Fruit fly (Drosophila melanogaster) whole organism, prepupa: Measurements from ENCODE around the gene CG2061.
"Not testable (repeated sequence)": the region's sequence is repeated elsewhere in the genome, so short reads cannot be mapped to it uniquely, and the experiment has no call there.

Experiments
- CG11294 ChIP-seq: fragments of 200-800 bp; sonication (Bioruptor generic); IDR thresholded peaks from 2 replicates; pipeline ENCODE4 v1.3.6; 2022; ENCODE audit warnings: missing biosample characterization, missing genetic modification characterization
- CG11902 ChIP-seq: fragments of 200-800 bp; sonication (Bioruptor generic); optimal IDR thresholded peaks from 3 replicates; lab custom pipeline; 2016; ENCODE audit warnings: missing biosample characterization, missing genetic modification characterization
- CG16779 ChIP-seq: fragments of 200-800 bp; sonication (Bioruptor generic); optimal IDR thresholded peaks from 3 replicates; lab custom pipeline; 2017; ENCODE audit warnings: missing biosample characterization, mild to moderate bottlenecking, missing genetic modification characterization
- CG6808 ChIP-seq: fragments of 200-800 bp; sonication (Bioruptor generic); optimal IDR thresholded peaks from 3 replicates; lab custom pipeline; 2017; ENCODE audit warnings: missing biosample characterization, missing genetic modification characterization, mild to moderate bottlenecking, moderate library complexity, missing genetic modification reagents
- CG6854 ChIP-seq: fragments of 200-800 bp; sonication (Bioruptor generic); optimal IDR thresholded peaks from 2 replicates; lab custom pipeline; 2017; ENCODE audit warnings: missing biosample characterization, mild to moderate bottlenecking, missing genetic modification characterization
- Hr38 ChIP-seq: sonication (Bioruptor generic); optimal IDR thresholded peaks from 2 replicates; lab custom pipeline; 2016; ENCODE audit warnings: missing biosample characterization, missing genetic modification characterization
- Hr39 ChIP-seq: fragments of 200-800 bp; sonication (Bioruptor generic); optimal IDR thresholded peaks from 2 replicates; lab custom pipeline; 2016; ENCODE audit warnings: missing biosample characterization, missing genetic modification characterization
- Lpt ChIP-seq: fragments of 200-800 bp; sonication (Bioruptor generic); optimal IDR thresholded peaks from 3 replicates; lab custom pipeline; 2016; ENCODE audit warnings: missing biosample characterization, missing genetic modification characterization
- Sox14 ChIP-seq: fragments of 200-800 bp; sonication (Bioruptor generic); optimal IDR thresholded peaks from 3 replicates; lab custom pipeline; 2016; ENCODE audit warnings: missing biosample characterization, missing genetic modification characterization
- salr ChIP-seq, 2 experiments: fragments of 200-800 bp; sonication (Bioruptor generic); optimal IDR thresholded peaks; 3 replicates each; lab custom pipeline; 2016 to 2018; ENCODE audit warnings: missing biosample characterization in 2 of 2, missing genetic modification characterization in 2 of 2, mild to moderate bottlenecking in 1 of 2
- ss ChIP-seq, 2 experiments: fragments of 200-800 bp; sonication (Bioruptor generic); optimal IDR thresholded peaks; 2 replicates in 1 of 2; 3 replicates in 1 of 2; lab custom pipeline; 2017 to 2018; ENCODE audit warnings: mild to moderate bottlenecking in 2 of 2, missing biosample characterization in 2 of 2, missing genetic modification characterization in 2 of 2, moderate library complexity in 1 of 2

dm6 chrX:11095973-11096372 lies 3.7 kb downstream of the CG2061 start, which contains the start of gene CG42249:
- TF ChIP-seq Hr39 (GFP tag; lab: Kevin White, UChicago); CG11902 (GFP tag; lab: Kevin White, UChicago); Lpt (GFP tag; lab: Kevin White, UChicago); Hr38 (GFP tag; lab: Kevin White, UChicago); CG11294 (GFP tag; lab: Robert Waterston, UW); Sox14 (GFP tag; lab: Kevin White, UChicago); CG6854 (GFP tag; lab: Kevin White, UChicago); ss (GFP tag; optimal IDR thresholded peaks at IDR 0.05; lab: Kevin White, UChicago); CG6808 (GFP tag; lab: Kevin White, UChicago); CG16779; salr (GFP tag; optimal IDR thresholded peaks at IDR 0.05; lab: Kevin White, UChicago): not testable (repeated sequence)
